Worm (Caenorhabditis elegans): ENCODE results near the gene F43C9.1.

The F43C9.1 gene

DNA sequence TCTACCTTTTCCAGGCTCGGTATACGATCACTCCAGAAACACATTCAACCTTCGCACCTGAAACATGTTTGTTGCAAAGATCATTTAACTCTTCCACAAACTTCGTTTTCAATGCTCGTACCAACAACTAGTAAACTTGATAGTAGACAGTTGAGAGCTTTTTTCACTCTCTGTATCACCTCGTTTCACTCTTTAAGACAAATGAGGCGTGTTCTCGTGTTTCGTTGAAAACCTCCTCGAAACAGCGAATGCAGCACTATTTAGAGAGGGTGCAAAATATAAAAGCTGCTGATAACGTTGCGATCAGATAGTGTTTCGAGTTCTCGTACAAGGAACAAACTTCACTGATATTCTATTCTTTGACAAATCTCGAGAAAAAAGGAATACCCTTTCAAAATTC is at the start of gene F43C9.1:
Gene F43C9.1 (plus strand): TSS at position 301 of the 400 bp plus-strand sequence.
- TF ChIP-seq unc-86 (tag; optimal IDR thresholded peaks at IDR 0.05), result no peak

DNA sequence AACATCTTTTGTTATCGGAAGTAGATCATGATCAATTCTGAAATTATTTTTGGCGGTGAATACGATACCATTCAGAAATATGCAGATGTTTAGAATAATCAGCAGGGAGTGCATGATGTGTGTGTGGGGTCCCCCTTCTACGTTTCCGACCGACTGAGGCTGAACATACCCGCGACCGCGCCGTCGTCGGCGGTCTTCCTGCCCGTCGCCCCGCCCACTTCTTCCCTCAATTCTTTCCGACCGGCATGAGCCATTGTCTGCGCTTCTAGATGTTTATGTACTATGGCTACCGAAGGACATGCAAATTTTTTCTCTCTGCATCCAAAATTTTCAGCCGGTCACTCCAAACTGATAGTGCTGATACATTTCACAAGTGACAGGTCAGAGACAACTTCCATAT is 49.0 kb upstream of the F43C9.1 start:
- no peak for TF ChIP-seq skn-1 (tag; optimal IDR thresholded peaks at IDR 0.05)

DNA sequence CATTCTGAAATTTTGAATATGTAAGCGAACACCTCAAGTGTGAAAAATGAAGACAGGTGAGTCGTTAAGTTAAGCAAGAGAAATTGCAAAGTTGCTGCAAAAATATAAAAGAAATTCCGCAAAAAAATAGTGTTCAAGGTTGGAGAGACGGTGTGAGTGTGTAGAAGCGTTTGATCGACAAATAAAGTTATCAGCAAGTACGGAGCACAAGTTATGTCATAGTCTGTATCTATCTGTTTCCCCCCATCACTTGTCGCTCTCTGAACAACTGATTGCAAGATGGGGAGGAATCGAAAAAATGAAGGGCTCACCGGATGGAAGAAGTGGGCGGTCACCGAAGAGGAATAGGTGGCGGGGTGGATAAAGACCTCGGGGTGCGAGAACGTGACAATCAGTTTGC is 44.0 kb upstream of the F43C9.1 start, which contains the start of gene lon-2:
Gene lon-2 (minus strand): TSS at position 4 of the 400 bp plus-strand sequence.
- TF ChIP-seq lin-35 (GFP tag; optimal IDR thresholded peaks at IDR 0.05) (peak in 1 of 2 experiments; percentile 4), nhr-28 (tag; optimal IDR thresholded peaks at IDR 0.05) (no peak), elt-2 (tag; optimal IDR thresholded peaks at IDR 0.05) (peak; percentile 19), efl-1 (optimal IDR thresholded peaks at IDR 0.05) (no peak), efl-1 (GFP tag; optimal IDR thresholded peaks at IDR 0.05 in 1 of 2) (peak in 1 of 2 experiments; percentile 1), nhr-76 (tag; optimal IDR thresholded peaks at IDR 0.05) (no peak), tlp-1 (tag; optimal IDR thresholded peaks at IDR 0.05) (no peak), C34B4.2 (tag; optimal IDR thresholded peaks at IDR 0.05) (no peak), blmp-1 (tag; optimal IDR thresholded peaks at IDR 0.05) (no peak), ceh-82 (tag; optimal IDR thresholded peaks at IDR 0.05) (no peak), alr-1 (tag; optimal IDR thresholded peaks at IDR 0.05; ENCODE audit: borderline replicate concordance) (no peak)

DNA sequence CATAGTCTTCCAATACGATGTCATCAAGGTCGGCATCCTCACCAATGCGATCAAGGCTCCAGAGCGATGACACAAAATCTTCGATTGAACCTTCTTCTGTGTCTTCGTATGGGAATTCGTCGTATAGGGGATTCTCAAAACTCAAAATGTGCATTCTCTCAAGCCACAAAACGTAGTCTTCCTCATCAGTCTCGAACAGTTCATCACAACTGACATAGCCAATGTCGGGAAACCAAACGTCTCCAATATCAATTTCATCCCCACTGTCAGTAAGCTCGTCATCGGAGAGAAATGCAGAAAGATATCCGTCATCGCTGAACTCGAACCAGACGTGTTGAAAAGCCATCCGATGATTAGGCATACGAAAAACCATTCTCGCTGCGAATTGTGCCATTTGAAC is 38.4 kb upstream of the F43C9.1 start, which contains the start of gene C39E6.2:
Gene C39E6.2 (minus strand): TSS at position 394 of the 400 bp plus-strand sequence.
- TF ChIP-seq efl-1 (optimal IDR thresholded peaks at IDR 0.05), result no peak
- peak in 1 of 2 experiments; percentile 18 for TF ChIP-seq efl-1 (GFP tag; optimal IDR thresholded peaks at IDR 0.05 in 1 of 2)
- TF ChIP-seq hlh-4 (tag; optimal IDR thresholded peaks at IDR 0.05), result no peak

DNA sequence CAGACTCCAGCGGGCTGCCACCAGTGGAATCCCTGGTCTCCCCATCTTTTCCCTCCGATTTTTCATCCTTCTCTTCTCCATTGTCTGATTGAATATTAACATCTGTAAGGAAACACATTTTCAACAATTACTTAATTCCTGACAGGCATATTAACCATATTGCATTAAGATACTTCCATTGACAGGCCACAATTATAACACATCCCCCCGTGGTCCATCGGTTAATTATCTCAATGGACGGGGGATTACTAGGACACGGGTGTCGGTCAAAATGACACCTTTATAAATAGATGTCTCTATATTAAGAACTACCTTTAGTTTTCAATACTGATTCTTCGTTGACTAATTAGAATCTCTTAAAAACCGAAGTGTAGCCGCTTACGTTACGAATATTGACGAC is 33.4 kb upstream of the F43C9.1 start:
- no peak for TF ChIP-seq lin-35 (GFP tag; optimal IDR thresholded peaks at IDR 0.05)
- no peak for TF ChIP-seq skn-1 (tag; optimal IDR thresholded peaks at IDR 0.05)
- no peak for TF ChIP-seq ceh-82 (tag; optimal IDR thresholded peaks at IDR 0.05)
- no peak for TF ChIP-seq pag-3 (tag; optimal IDR thresholded peaks at IDR 0.05; ENCODE audit: borderline replicate concordance, insufficient read depth)
- no peak for TF ChIP-seq nhr-47 (tag; optimal IDR thresholded peaks at IDR 0.05)
- TF ChIP-seq sup-37 (GFP tag; optimal IDR thresholded peaks at IDR 0.05), result no peak
- TF ChIP-seq xbp-1 (tag; optimal IDR thresholded peaks at IDR 0.05), result no peak
- TF ChIP-seq mdl-1 (tag; optimal IDR thresholded peaks at IDR 0.05), result no peak
- no peak for TF ChIP-seq zag-1 (tag; optimal IDR thresholded peaks at IDR 0.05)
- TF ChIP-seq nhr-90 (tag; optimal IDR thresholded peaks at IDR 0.05; ENCODE audit: poor library complexity), result no peak

DNA sequence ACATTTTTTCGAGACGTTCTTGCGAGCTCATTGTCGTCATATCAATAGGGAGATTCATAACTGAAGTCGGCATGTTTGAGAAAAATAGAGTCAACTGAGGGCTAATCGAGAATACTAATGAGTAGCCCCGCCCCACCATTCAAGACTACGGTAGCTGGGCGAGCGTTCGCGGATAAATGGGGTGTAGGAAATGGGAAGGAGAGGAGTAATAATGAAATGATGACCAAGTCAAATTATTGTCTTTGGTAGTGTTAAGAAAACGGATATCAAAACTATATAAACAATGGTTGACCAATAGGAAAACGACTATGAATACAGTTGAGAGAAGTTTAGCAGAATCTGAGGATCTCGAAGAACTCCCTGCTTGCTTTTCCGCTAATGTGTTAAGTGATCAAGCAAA is 31.5 kb upstream of the F43C9.1 start, which contains the start of gene mls-2:
Gene mls-2 (minus strand): TSS at position 101 of the 400 bp plus-strand sequence.
- TF ChIP-seq egl-13 (tag; optimal IDR thresholded peaks at IDR 0.05), result no peak

DNA sequence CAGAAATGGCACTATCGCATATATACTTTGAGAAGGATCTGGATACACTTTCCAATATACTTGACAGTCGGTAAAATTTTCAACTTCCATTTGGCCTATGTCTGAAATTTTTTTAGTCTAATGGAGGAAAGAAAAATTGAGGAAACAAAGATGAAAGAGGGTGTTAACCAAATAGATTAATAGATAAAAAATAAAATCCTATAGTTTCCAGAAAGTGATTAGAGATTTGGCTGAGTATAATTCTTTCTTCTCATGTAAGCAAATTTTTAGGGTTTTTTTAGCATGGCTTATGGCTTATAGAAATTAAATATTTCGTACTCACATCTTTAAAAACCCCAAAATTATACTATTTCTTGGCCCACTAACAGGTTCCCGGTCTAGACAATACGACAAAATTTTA is 23.2 kb upstream of the F43C9.1 start, which contains the start of gene npr-1:
Gene npr-1 (minus strand): TSS at position 101 of the 400 bp plus-strand sequence.
- TF ChIP-seq ets-5 (GFP tag; IDR thresholded peaks at IDR 0.05) (no peak), C34B4.2 (tag; optimal IDR thresholded peaks at IDR 0.05) (no peak), Y116A8C.19 (tag; optimal IDR thresholded peaks at IDR 0.05; ENCODE audit: borderline replicate concordance) (no peak), nhr-12 (tag; optimal IDR thresholded peaks at IDR 0.05) (no peak), tlp-1 (tag; optimal IDR thresholded peaks at IDR 0.05) (no peak), zip-4 (GFP tag; optimal IDR thresholded peaks at IDR 0.05) (no peak), ceh-63 (GFP tag; optimal IDR thresholded peaks at IDR 0.05) (no peak)

DNA sequence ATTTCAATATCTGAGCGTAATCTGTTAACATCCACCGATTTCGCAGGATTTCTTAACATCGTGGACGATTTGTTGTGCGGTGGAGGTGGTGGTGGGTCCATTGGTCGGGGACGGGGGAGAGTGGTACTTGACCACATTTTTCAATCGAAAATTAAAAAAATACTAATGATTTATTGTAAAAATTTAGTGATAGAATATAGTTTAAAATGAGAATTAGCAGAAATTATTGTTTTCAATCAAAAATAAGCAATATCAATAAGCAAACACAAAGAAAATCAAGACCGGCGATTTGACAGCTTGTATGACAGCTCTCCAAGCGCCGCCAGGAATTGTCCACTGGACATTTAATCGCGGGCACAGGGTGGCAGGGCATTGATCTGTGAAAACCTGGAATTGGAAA is 10.9 kb upstream of the F43C9.1 start, which contains the start of gene hum-10:
Gene hum-10 (minus strand): TSS at position 101 of the 400 bp plus-strand sequence.
- TF ChIP-seq lin-15B (tag; optimal IDR thresholded peaks at IDR 0.05) (no peak), nhr-28 (tag; optimal IDR thresholded peaks at IDR 0.05) (no peak), tlp-1 (tag; optimal IDR thresholded peaks at IDR 0.05) (no peak), grh-1 (GFP tag; IDR thresholded peaks at IDR 0.05) (no peak), lin-35 (GFP tag; optimal IDR thresholded peaks at IDR 0.05) (no peak), nhr-12 (tag; optimal IDR thresholded peaks at IDR 0.05) (no peak)

Measured in whole organism, L1 larva.